Worm (Caenorhabditis elegans): ENCODE results near the gene srh-104.

Gene srh-104

DNA sequence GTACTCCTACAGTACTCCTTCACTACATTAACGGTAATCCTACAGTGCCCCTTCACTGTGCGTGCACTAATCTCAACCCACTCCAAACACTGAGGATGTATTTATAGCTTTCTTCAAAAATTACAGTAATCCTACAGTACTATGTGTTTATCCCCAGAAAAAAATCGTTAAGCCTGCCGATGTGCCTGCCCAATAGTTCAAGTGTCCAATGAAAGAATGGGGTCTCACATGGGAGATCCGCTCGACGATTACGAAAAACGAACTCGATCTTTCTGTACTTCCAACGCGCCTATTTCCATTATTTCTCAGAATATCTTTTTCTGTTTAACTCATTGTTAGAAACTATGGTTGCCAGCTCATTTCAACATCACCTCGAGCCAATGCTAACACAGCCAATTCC is 14.2 kb upstream of the srh-104 start, which contains the start of gene nhr-218:
Gene nhr-218 (plus strand): TSS at position 301 of the 400 bp plus-strand sequence.
- TF ChIP-seq fkh-10 (GFP tag; optimal IDR thresholded peaks at IDR 0.05), result no peak
- no peak for TF ChIP-seq pros-1 (tag; optimal IDR thresholded peaks at IDR 0.05)
- TF ChIP-seq ceh-45 (GFP tag; IDR thresholded peaks at IDR 0.05), result no peak
- no peak for TF ChIP-seq ahr-1 (tag; optimal IDR thresholded peaks at IDR 0.05)
- no peak for TF ChIP-seq dmd-4 (tag; optimal IDR thresholded peaks at IDR 0.05; ENCODE audit: borderline replicate concordance)

DNA sequence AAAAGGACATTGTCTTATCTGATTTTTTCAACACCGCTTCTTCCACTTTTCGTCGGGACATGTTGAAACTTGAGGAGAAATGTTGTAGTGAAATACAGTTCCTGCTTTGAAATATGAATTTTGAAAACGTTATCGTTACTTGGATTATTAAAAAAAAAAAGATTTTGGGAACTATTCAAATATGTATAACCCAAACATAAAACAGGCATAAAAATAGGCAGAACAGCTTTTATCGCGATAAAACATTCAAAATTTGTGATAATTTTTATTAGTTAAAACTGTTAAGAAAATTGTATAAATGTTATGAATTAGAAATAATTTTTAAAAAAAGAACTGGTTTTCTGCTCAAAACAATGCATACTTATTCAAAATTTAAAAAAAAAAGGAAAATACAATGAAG is 12.4 kb upstream of the srh-104 start, which contains the start of gene bgnt-1.3:
Gene bgnt-1.3 (minus strand): TSS at position 101 of the 400 bp plus-strand sequence.
- no peak for TF ChIP-seq nfya-1 (tag; optimal IDR thresholded peaks at IDR 0.05)
- TF ChIP-seq nhr-11 (tag; optimal IDR thresholded peaks at IDR 0.05), result no peak

- TF ChIP-seq eyg-1 (tag; optimal IDR thresholded peaks at IDR 0.05) (no peak), rnt-1 (tag; optimal IDR thresholded peaks at IDR 0.05) (no peak), pax-1 (tag; optimal IDR thresholded peaks at IDR 0.05) (no peak), ceh-45 (GFP tag; IDR thresholded peaks at IDR 0.05) (no peak), che-1 (tag; optimal IDR thresholded peaks at IDR 0.05) (no peak), ceh-19 (GFP tag; optimal IDR thresholded peaks at IDR 0.05) (no peak), F13H6.1 (tag; optimal IDR thresholded peaks at IDR 0.05) (no peak), pha-4 (tag; optimal IDR thresholded peaks at IDR 0.05) (no peak), nhr-232 (tag; optimal IDR thresholded peaks at IDR 0.05) (no peak)
Measured at ce11 chrV:16253687-16254086, 9.7 kb upstream of the srh-104 start, which contains the start of gene gcy-20. Gene gcy-20, minus strand, starts transcription at chrV:16253787.

DNA sequence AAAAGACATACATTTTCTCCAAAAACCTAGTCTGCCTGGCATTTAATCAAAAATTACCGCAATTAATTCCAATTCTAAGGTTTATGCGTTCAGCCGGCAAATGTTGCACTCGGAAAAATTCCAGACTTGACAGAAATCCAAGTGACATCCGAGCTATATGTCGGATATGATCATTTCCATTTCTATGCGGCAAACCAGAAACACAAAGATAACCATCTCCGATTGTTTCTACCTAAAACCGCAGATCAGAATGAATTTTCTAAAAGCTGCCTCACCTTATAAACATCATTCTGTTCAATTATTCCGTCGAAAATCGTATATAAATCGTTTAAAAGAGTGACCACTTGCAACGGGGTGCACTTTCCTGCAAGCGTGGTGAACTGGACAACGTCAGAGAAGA is 5.1 kb upstream of the srh-104 start:
- TF ChIP-seq che-1 (tag; optimal IDR thresholded peaks at IDR 0.05) (no peak), odd-2 (tag; optimal IDR thresholded peaks at IDR 0.05) (no peak), mec-3 (tag; optimal IDR thresholded peaks at IDR 0.05; ENCODE audit: borderline replicate concordance) (no peak), rnt-1 (tag; optimal IDR thresholded peaks at IDR 0.05) (peak; percentile 76)

- TF ChIP-seq ceh-31 (tag; optimal IDR thresholded peaks at IDR 0.05) (no peak), ceh-22 (tag; optimal IDR thresholded peaks at IDR 0.05) (no peak), hlh-8 (tag; optimal IDR thresholded peaks at IDR 0.05) (no peak), che-1 (tag; optimal IDR thresholded peaks at IDR 0.05) (no peak), unc-86 (tag; optimal IDR thresholded peaks at IDR 0.05) (no peak), ceh-14 (tag; optimal IDR thresholded peaks at IDR 0.05) (no peak), eyg-1 (tag; optimal IDR thresholded peaks at IDR 0.05) (no peak), ceh-18 (tag; optimal IDR thresholded peaks at IDR 0.05) (no peak), ceh-48 (tag; optimal IDR thresholded peaks at IDR 0.05) (no peak), rnt-1 (tag; optimal IDR thresholded peaks at IDR 0.05) (no peak), C38D4.7 (GFP tag; optimal IDR thresholded peaks at IDR 0.05) (no peak), odd-2 (tag; optimal IDR thresholded peaks at IDR 0.05) (no peak), sox-4 (tag; optimal IDR thresholded peaks at IDR 0.05) (no peak), ceh-2 (tag; optimal IDR thresholded peaks at IDR 0.05) (no peak), elt-2 (tag; optimal IDR thresholded peaks at IDR 0.05) (no peak), pqm-1 (tag; optimal IDR thresholded peaks at IDR 0.05) (no peak), ahr-1 (tag; optimal IDR thresholded peaks at IDR 0.05) (no peak), nhr-11 (tag; optimal IDR thresholded peaks at IDR 0.05) (no peak), fax-1 (tag; optimal IDR thresholded peaks at IDR 0.05) (no peak), lin-11 (tag; optimal IDR thresholded peaks at IDR 0.05) (no peak)
Measured at ce11 chrV:16246579-16246978, 2.6 kb upstream of the srh-104 start, which contains the start of gene srh-95. Gene srh-95, plus strand, starts transcription at chrV:16246879.

- TF ChIP-seq che-1 (tag; optimal IDR thresholded peaks at IDR 0.05) (no peak), ztf-16 (tag; optimal IDR thresholded peaks at IDR 0.05) (no peak), hlh-30 (tag; optimal IDR thresholded peaks at IDR 0.05; ENCODE audit: insufficient read depth) (no peak), ceh-22 (tag; optimal IDR thresholded peaks at IDR 0.05) (no peak)
Measured at ce11 chrV:16237223-16237622, 6.8 kb downstream of the srh-104 start, which contains the start of gene F21H7.5. Gene F21H7.5, plus strand, starts transcription at chrV:16237523.
